Worm (Caenorhabditis elegans) whole organism, L3 larva: ENCODE results near the gene pptr-2.

Source experiments
- ama-1 ChIP-seq: fragments of 150-350 bp; optimal IDR thresholded peaks from 2 replicates; lab custom pipeline; 2018
- lin-15B ChIP-seq: fragments of 150-350 bp; optimal IDR thresholded peaks from 2 replicates; lab custom pipeline; 2014; ENCODE audit warnings: missing biosample characterization, missing genetic modification characterization
- nfya-1 ChIP-seq: sonication (generic microtip); optimal IDR thresholded peaks from 2 replicates; lab custom pipeline; 2017; ENCODE audit warnings: missing genetic modification characterization, mild to moderate bottlenecking, missing compliant biosample characterization, antibody characterized with exemption, moderate library complexity; ENCODE audit not compliant: insufficient read depth
- nhr-76 ChIP-seq: fragments of 150-350 bp; sonication (generic microtip); optimal IDR thresholded peaks from 5 replicates; lab custom pipeline; 2014; ENCODE audit warnings: missing biosample characterization, missing genetic modification characterization
- nhr-77 ChIP-seq: fragments of 150-350 bp; optimal IDR thresholded peaks from 2 replicates; lab custom pipeline; 2014; ENCODE audit warnings: missing biosample characterization, missing genetic modification characterization
- unc-39 ChIP-seq: sonication (generic microtip); optimal IDR thresholded peaks from 4 replicates; lab custom pipeline; 2017; ENCODE audit warnings: missing biosample characterization, missing genetic modification characterization
- unc-62 ChIP-seq: fragments of 150-350 bp; sonication (generic microtip); optimal IDR thresholded peaks from 4 replicates; lab custom pipeline; 2014; ENCODE audit warnings: missing biosample characterization, missing genetic modification reagents, missing genetic modification characterization

ce11 chrV:11069277-11069676 is 34.5 kb upstream of the pptr-2 start, which contains the start of gene T04C12.8:
- no peak for TF ChIP-seq nfya-1 (tag; lab: Kevin White, UChicago)
- no peak for TF ChIP-seq unc-62 (GFP tag; lab: Kevin White, UChicago)
- TF ChIP-seq nhr-77 (tag; lab: Kevin White, UChicago): no peak
- no peak for TF ChIP-seq ama-1
- no peak for TF ChIP-seq lin-15B (tag; lab: Kevin White, UChicago)
- no peak for TF ChIP-seq nhr-76 (tag; lab: Kevin White, UChicago)
- TF ChIP-seq unc-39: no peak
